Fruit fly (Drosophila melanogaster) whole organism, wandering third instar larva: ENCODE measurements around the gene CG12539.
A peak's percentile ranks its signal among the peaks of the same experiment; 100 is the strongest.

Experiments used
- Abd-B ChIP-seq: fragments of >200 bp; optimal IDR thresholded peaks from 2 replicates; lab custom pipeline; 2017; ENCODE audit warnings: missing biosample characterization, missing genetic modification characterization
- CG32264 ChIP-seq: fragments of 200-800 bp; sonication (Bioruptor generic); optimal IDR thresholded peaks from 2 replicates; lab custom pipeline; 2016; ENCODE audit warnings: missing biosample characterization, missing genetic modification characterization
- CG9705 ChIP-seq: fragments of 200-800 bp; sonication (Bioruptor generic); optimal IDR thresholded peaks from 2 replicates; lab custom pipeline; 2018; ENCODE audit warnings: missing biosample characterization, mild to moderate bottlenecking, missing genetic modification characterization
- CrebA ChIP-seq: fragments of 200-800 bp; sonication (Bioruptor generic); optimal IDR thresholded peaks from 2 replicates; lab custom pipeline; 2016; ENCODE audit warnings: missing biosample characterization, mild to moderate bottlenecking, missing genetic modification characterization, borderline replicate concordance
- Dfd ChIP-seq: fragments of >200 bp; optimal IDR thresholded peaks from 2 replicates; lab custom pipeline; 2017; ENCODE audit warnings: missing biosample characterization, missing genetic modification characterization
- Dif ChIP-seq: fragments of 200-275, 200-300 bp; sonication (Bioruptor generic); optimal IDR thresholded peaks from 2 replicates; lab custom pipeline; 2018; ENCODE audit warnings: missing biosample characterization, missing genetic modification characterization; ENCODE audit not compliant: partially characterized antibody
- HLH106 ChIP-seq: fragments of 200-800 bp; optimal IDR thresholded peaks from 3 replicates; lab custom pipeline; 2019; ENCODE audit warnings: missing biosample characterization, mild to moderate bottlenecking, missing genetic modification characterization, moderate library complexity
- Hnf4 ChIP-seq: fragments of 200-800 bp; sonication (Bioruptor generic); optimal IDR thresholded peaks from 2 replicates; lab custom pipeline; 2016; ENCODE audit warnings: missing biosample characterization, mild to moderate bottlenecking, missing genetic modification characterization
- Hr83 ChIP-seq: fragments of 200-300 bp; sonication (Bioruptor generic); optimal IDR thresholded peaks from 2 replicates; lab custom pipeline; 2016; ENCODE audit warnings: missing biosample characterization, mild to moderate bottlenecking, missing genetic modification characterization, moderate library complexity; ENCODE audit not compliant: poor library complexity, severe bottlenecking
- Jra ChIP-seq: sonication (Bioruptor generic); optimal IDR thresholded peaks from 2 replicates; lab custom pipeline; 2016; ENCODE audit warnings: missing biosample characterization, missing genetic modification characterization
- Mio ChIP-seq: sonication (Bioruptor generic); optimal IDR thresholded peaks from 2 replicates; lab custom pipeline; 2016; ENCODE audit warnings: missing biosample characterization, missing genetic modification characterization
- Myc ChIP-seq: fragments of >200 bp; optimal IDR thresholded peaks from 2 replicates; lab custom pipeline; 2017
- N ChIP-seq: fragments of >200 bp; optimal IDR thresholded peaks from 2 replicates; lab custom pipeline; 2018; ENCODE audit warnings: missing biosample characterization, missing external identifiers, missing genetic modification characterization
- OdsH ChIP-seq: fragments of 200-800 bp; sonication (Bioruptor generic); optimal IDR thresholded peaks from 2 replicates; lab custom pipeline; 2016; ENCODE audit warnings: missing biosample characterization, mild to moderate bottlenecking, missing genetic modification characterization
- Rel ChIP-seq, 2 experiments: fragments of 200-800 bp; sonication (Bioruptor generic) in 1 of 2; optimal IDR thresholded peaks; 2 replicates in 1 of 2; 3 replicates in 1 of 2; lab custom pipeline; 2016 to 2019; ENCODE audit warnings: mild to moderate bottlenecking in 2 of 2, missing biosample characterization in 2 of 2, missing genetic modification characterization in 2 of 2, moderate library complexity in 1 of 2
- Sp1 ChIP-seq: fragments of 200-800 bp; sonication (Bioruptor generic); optimal IDR thresholded peaks from 3 replicates; lab custom pipeline; 2019; ENCODE audit warnings: missing biosample characterization, mild to moderate bottlenecking, missing genetic modification characterization, moderate library complexity
- Vsx2 ChIP-seq: fragments of 200-300, 225-300 bp; sonication (Bioruptor generic); optimal IDR thresholded peaks from 2 replicates; lab custom pipeline; 2018; ENCODE audit warnings: missing biosample characterization, missing genetic modification characterization; ENCODE audit not compliant: partially characterized antibody
- br ChIP-seq: fragments of 200-800 bp; sonication (Bioruptor generic); optimal IDR thresholded peaks from 2 replicates; lab custom pipeline; 2016; ENCODE audit warnings: missing biosample characterization, missing genetic modification characterization
- brk ChIP-seq: fragments of 200-800 bp; sonication (Bioruptor generic); optimal IDR thresholded peaks from 2 replicates; lab custom pipeline; 2016; ENCODE audit warnings: missing biosample characterization, mild to moderate bottlenecking, missing genetic modification characterization
- dmrt93B ChIP-seq: fragments of 200-800 bp; sonication (Bioruptor generic); optimal IDR thresholded peaks from 2 replicates; lab custom pipeline; 2018; ENCODE audit warnings: missing biosample characterization, mild to moderate bottlenecking, missing genetic modification characterization
- ey ChIP-seq: fragments of 200-800 bp; sonication (Bioruptor generic); optimal IDR thresholded peaks from 2 replicates; lab custom pipeline; 2016; ENCODE audit warnings: missing biosample characterization, missing genetic modification characterization
- fru ChIP-seq: fragments of 200-800 bp; sonication (Bioruptor generic); optimal IDR thresholded peaks from 3 replicates; lab custom pipeline; 2016; ENCODE audit warnings: missing biosample characterization, mild to moderate bottlenecking, missing genetic modification characterization
- h ChIP-seq: fragments of 200-800 bp; sonication (Bioruptor generic); optimal IDR thresholded peaks from 3 replicates; lab custom pipeline; 2016; ENCODE audit warnings: missing biosample characterization, mild to moderate bottlenecking, missing genetic modification characterization
- jim ChIP-seq: fragments of 175-275, 200-325 bp; sonication (Bioruptor generic); optimal IDR thresholded peaks from 2 replicates; lab custom pipeline; 2016; ENCODE audit warnings: missing biosample characterization, mild to moderate bottlenecking, missing genetic modification characterization
- lola ChIP-seq: fragments of >200 bp; optimal IDR thresholded peaks from 2 replicates; lab custom pipeline; 2017; ENCODE audit warnings: missing biosample characterization, missing genetic modification characterization
- pan ChIP-seq: fragments of >200 bp; optimal IDR thresholded peaks from 2 replicates; lab custom pipeline; 2017
- psq ChIP-seq: fragments of 200-800 bp; sonication (Bioruptor generic); optimal IDR thresholded peaks from 3 replicates; lab custom pipeline; 2017; ENCODE audit warnings: missing biosample characterization, mild to moderate bottlenecking, missing genetic modification characterization, moderate library complexity
- rgr ChIP-seq: fragments of 200-800 bp; sonication (Bioruptor generic); optimal IDR thresholded peaks from 3 replicates; lab custom pipeline; 2016; ENCODE audit warnings: missing biosample characterization, mild to moderate bottlenecking, missing genetic modification characterization
- sage ChIP-seq: fragments of 200-800 bp; sonication (Bioruptor generic); optimal IDR thresholded peaks from 2 replicates; lab custom pipeline; 2016; ENCODE audit warnings: missing biosample characterization, mild to moderate bottlenecking, missing genetic modification characterization
- tai ChIP-seq: sonication (Bioruptor generic); optimal IDR thresholded peaks from 2 replicates; lab custom pipeline; 2016; ENCODE audit warnings: missing biosample characterization, missing genetic modification characterization
- woc ChIP-seq: sonication (Bioruptor generic); optimal IDR thresholded peaks from 2 replicates; lab custom pipeline; 2016; ENCODE audit warnings: missing biosample characterization, mild to moderate bottlenecking, missing genetic modification characterization

The CG12539 gene

dm6 chrX:14882536-14883118, 38.1 kb upstream of the CG12539 start, which contains the start of the genes CG45064 and CG45065 (continued):
- peak; percentile 78 for TF ChIP-seq Hnf4 (GFP tag; lab: Kevin White, UChicago)
- no peak for TF ChIP-seq Dfd (GFP tag; lab: Kevin White, UChicago)
- TF ChIP-seq Jra: peak; percentile 30
- no peak for TF ChIP-seq N (GFP tag; lab: Kevin White, UChicago)
- TF ChIP-seq br (GFP tag; lab: Kevin White, UChicago): peak; percentile 84
- peak; percentile 87 for TF ChIP-seq OdsH (GFP tag; lab: Kevin White, UChicago)
- peak; percentile 55 for TF ChIP-seq woc (GFP tag; lab: Kevin White, UChicago)
- no peak for TF ChIP-seq lola (GFP tag; lab: Kevin White, UChicago)
- TF ChIP-seq fru (GFP tag; lab: Kevin White, UChicago): peak; percentile 90
- TF ChIP-seq Vsx2 (GFP tag; lab: Kevin White, UChicago): no peak
- TF ChIP-seq CrebA: peak; percentile 8
- TF ChIP-seq Dif (GFP tag; lab: Kevin White, UChicago): no peak
- no peak for TF ChIP-seq pan
- peak; percentile 65 for TF ChIP-seq brk (GFP tag; lab: Kevin White, UChicago)

DNA sequence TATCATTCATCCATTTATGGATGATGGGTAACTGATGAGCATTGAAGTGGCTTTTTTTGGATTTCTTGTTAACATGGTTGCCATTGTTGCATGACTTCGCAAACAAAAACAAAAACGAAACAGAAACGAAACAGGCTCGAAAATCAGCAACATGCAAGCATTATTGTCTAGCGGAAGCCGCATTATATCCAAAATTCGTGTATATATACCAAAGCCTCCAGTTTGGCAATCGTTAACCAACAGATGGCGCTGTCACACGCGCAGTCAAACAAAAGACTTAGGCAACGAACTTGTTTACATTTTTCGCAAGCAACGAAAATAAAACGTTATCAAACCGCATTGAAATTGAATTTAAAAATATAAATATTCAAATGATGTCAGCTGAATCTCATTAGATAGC, 34.4 kb upstream of the CG12539 start:
- TF ChIP-seq CG9705 (GFP tag; lab: Kevin White, UChicago): no peak
- TF ChIP-seq HLH106 (tag; lab: Kevin White, UChicago): no peak
- TF ChIP-seq woc (GFP tag; lab: Kevin White, UChicago): no peak
- no peak for TF ChIP-seq psq
- TF ChIP-seq rgr (GFP tag; lab: Kevin White, UChicago): no peak
- no peak for TF ChIP-seq tai (GFP tag; lab: Kevin White, UChicago)
- TF ChIP-seq Rel (GFP tag; optimal IDR thresholded peaks at IDR 0.05; lab: Kevin White, UChicago): no peak
- TF ChIP-seq Rel (tag; optimal IDR thresholded peaks at IDR 0.05; lab: Kevin White, UChicago): no peak
- TF ChIP-seq Dif (GFP tag; lab: Kevin White, UChicago): no peak
- no peak for TF ChIP-seq Myc (lab: Kevin White, UChicago)
- TF ChIP-seq Dfd (GFP tag; lab: Kevin White, UChicago): no peak
- TF ChIP-seq pan: no peak
- TF ChIP-seq fru (GFP tag; lab: Kevin White, UChicago): no peak
- TF ChIP-seq dmrt93B (GFP tag; lab: Kevin White, UChicago): no peak

- TF ChIP-seq Sp1: no peak
- TF ChIP-seq Hr83 (GFP tag; lab: Kevin White, UChicago): no peak
- no peak for TF ChIP-seq HLH106 (tag; lab: Kevin White, UChicago)
- no peak for TF ChIP-seq dmrt93B (GFP tag; lab: Kevin White, UChicago)
These were observed 26.5 kb upstream of the CG12539 start, which contains the start of gene CG9518 for dm6 chrX:14871028-14871427. CG9518 (minus strand) TSS chrX:14871181.

- TF ChIP-seq jim (no peak), Dif (GFP tag; lab: Kevin White, UChicago) (no peak), ey (GFP tag; lab: Kevin White, UChicago) (no peak), Jra (no peak), N (GFP tag; lab: Kevin White, UChicago) (no peak), sage (no peak), lola (GFP tag; lab: Kevin White, UChicago) (no peak), dmrt93B (GFP tag; lab: Kevin White, UChicago) (no peak), Hnf4 (GFP tag; lab: Kevin White, UChicago) (no peak), CG32264 (GFP tag; lab: Kevin White, UChicago) (no peak), h (no peak), Sp1 (no peak), psq (no peak), CG9705 (GFP tag; lab: Kevin White, UChicago) (no peak), Abd-B (GFP tag; lab: Kevin White, UChicago) (no peak), Mio (no peak), Hr83 (GFP tag; lab: Kevin White, UChicago) (no peak), Vsx2 (GFP tag; lab: Kevin White, UChicago) (no peak), br (GFP tag; lab: Kevin White, UChicago) (no peak)
These were observed 23.9 kb upstream of the CG12539 start for dm6 chrX:14868414-14868813.
